Worm (Caenorhabditis elegans): ENCODE measurements around the gene irld-48.

Gene irld-48

DNA sequence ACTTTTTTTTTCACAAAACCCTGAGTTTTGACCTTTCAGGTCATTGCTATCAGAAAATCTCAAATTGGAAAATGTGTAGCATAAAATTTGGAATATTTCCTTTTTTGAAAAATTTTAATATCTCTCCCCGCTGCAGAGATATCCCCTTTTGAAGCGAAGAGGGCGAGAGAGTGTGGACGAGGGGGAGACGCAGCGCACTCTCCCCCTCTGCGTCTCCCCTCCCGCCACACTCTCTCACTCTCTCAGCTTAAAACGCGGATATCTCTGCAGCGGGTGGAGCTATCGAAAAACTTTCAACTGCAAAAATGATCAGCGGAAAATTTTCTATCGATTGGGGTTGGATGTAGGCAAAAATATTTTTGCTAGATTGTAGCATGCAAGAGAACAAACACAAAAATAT is 33.1 kb upstream of the irld-48 start:
- TF ChIP-seq unc-130 (tag; optimal IDR thresholded peaks at IDR 0.05) (no peak), Y116A8C.19 (tag; optimal IDR thresholded peaks at IDR 0.05; ENCODE audit: borderline replicate concordance) (no peak), tlp-1 (tag; optimal IDR thresholded peaks at IDR 0.05) (no peak), nhr-77 (tag; optimal IDR thresholded peaks at IDR 0.05) (no peak), unc-30 (tag; optimal IDR thresholded peaks at IDR 0.05) (no peak), ceh-63 (GFP tag; optimal IDR thresholded peaks at IDR 0.05) (no peak), fkh-8 (tag; optimal IDR thresholded peaks at IDR 0.05) (no peak), zip-4 (GFP tag; optimal IDR thresholded peaks at IDR 0.05) (no peak), lin-13 (GFP tag; optimal IDR thresholded peaks at IDR 0.05) (no peak), zag-1 (tag; optimal IDR thresholded peaks at IDR 0.05) (no peak), pax-3 (tag; optimal IDR thresholded peaks at IDR 0.05) (no peak), fkh-10 (GFP tag; optimal IDR thresholded peaks at IDR 0.05) (no peak), F16B12.6 (tag; optimal IDR thresholded peaks at IDR 0.05) (no peak), nhr-76 (tag; optimal IDR thresholded peaks at IDR 0.05) (no peak), nhr-85 (tag) (no peak), efl-1 (optimal IDR thresholded peaks at IDR 0.05) (no peak), efl-1 (GFP tag; optimal IDR thresholded peaks at IDR 0.05 in 1 of 2) (no peak), nhr-47 (tag; optimal IDR thresholded peaks at IDR 0.05) (no peak), efl-3 (GFP tag; optimal IDR thresholded peaks at IDR 0.05) (no peak), ama-1 (optimal IDR thresholded peaks at IDR 0.05) (no peak), nhr-11 (tag; optimal IDR thresholded peaks at IDR 0.05) (no peak)

DNA sequence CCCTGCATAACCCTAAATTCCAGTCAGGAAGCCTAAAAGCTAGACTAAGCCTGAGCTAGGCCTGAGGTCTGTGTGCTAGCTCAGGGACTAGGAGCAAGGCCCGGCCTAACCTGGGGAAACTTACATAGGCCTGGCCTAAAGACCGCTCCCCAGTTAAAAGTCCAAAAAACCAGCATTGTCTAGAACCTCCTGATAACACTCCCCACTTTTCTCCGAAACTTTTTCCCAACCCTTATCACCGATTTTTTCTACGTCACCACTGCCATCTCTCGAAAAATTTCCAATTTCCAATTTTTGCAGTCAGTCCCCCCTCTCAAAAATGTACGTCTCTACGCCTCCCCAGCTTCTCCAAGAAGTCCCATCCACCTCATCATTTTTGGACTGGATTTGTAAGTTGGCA is 32.2 kb upstream of the irld-48 start, which contains the start of gene ZK355.2:
TSS of gene ZK355.2 (plus strand) at position 301 of the 400 bp plus-strand sequence.
- peak; percentile 50 for TF ChIP-seq pqm-1 (tag; optimal IDR thresholded peaks at IDR 0.05)
- TF ChIP-seq F16B12.6 (tag; optimal IDR thresholded peaks at IDR 0.05), result no peak
- TF ChIP-seq nhr-12 (tag; optimal IDR thresholded peaks at IDR 0.05), result no peak
- TF ChIP-seq hlh-17 (GFP tag; optimal IDR thresholded peaks at IDR 0.05; ENCODE audit: borderline replicate concordance), result no peak

DNA sequence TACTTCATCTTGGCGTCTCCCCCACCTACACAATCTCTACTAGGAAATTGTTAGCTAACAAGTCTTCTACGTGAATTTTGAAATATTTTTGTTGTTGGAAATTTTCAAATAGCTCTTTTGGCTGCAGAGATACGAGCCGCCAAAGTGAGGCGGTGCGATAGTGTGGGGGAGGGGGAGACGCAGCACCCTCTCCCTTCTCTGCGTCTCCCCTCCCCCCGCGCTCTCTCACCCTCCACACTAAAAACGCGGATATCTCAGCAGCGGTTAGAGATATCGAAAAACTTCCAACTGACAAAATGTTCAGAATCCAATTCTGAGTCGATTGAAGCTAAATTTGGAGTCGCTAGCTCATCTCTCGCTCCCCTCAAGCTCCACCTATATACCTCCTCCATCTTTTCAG is 30.8 kb upstream of the irld-48 start:
- TF ChIP-seq unc-86 (tag; optimal IDR thresholded peaks at IDR 0.05) (no peak), efl-1 (optimal IDR thresholded peaks at IDR 0.05) (no peak), efl-1 (GFP tag; optimal IDR thresholded peaks at IDR 0.05 in 1 of 2) (peak in 1 of 2 experiments; percentile 18)

DNA sequence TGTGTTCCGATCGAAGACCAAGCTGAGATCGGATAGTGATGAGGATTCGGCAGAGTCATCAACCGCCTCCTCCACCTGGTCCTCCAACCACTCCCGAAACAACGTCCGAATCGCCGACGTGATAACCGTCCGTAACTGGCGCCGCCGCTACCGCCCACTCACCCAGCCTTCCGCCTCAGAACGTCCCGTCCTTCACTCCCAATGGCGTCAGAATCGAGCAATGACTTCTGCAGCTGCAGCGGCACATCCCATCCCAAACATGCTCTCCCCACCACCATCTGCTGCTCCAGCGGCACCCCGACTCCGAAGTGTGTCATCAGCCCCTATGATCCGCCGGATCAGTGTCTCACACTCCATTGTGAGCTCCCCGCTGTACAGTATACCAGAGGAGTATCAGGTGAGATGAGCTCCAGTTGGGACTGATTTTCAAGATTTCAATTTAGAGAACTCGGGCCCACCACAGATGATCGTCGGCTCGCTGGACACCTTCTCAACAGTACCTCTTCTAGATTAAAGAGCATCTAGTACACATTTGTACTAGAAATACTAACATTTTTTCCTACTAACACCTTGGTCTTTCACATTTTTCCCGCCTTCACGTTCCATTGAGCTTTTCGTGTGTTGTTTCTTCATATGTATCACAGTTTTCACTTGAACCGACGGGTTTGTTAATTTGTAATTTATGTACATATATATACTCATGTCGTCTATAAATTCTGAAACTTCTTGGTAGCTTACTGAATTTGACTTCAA is 29.9 kb upstream of the irld-48 start:
- no peak for TF ChIP-seq C16A3.4 (tag; optimal IDR thresholded peaks at IDR 0.05)
- no peak for TF ChIP-seq efl-1 (optimal IDR thresholded peaks at IDR 0.05)
- peak in 1 of 2 experiments; percentile 51 for TF ChIP-seq efl-1 (GFP tag; optimal IDR thresholded peaks at IDR 0.05 in 1 of 2)

DNA sequence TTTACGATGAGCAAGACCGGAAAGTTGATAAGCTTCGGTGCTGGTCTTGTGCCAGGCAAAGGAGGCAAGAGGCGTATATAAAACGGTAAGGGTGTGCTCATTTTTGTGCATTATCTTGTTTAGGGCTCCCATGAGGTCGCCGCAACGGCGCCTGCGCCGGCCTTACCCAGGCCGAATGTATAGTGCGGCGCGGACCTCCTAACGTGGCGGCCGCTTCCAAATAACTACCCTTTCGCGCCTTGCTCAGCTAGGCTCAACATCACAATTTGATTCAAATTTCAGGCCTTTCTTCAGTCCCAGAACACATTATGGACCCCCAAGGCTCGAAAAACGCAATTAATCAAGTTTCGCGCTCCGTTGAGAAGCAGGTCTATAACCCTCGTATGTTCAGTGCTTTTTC is 28.3 kb upstream of the irld-48 start, which contains the start of the genes ZK355.3 and ZK355.8:
TSS of gene ZK355.3 (minus strand) at position 101 of the 400 bp plus-strand sequence.
TSS of gene ZK355.8 (plus strand) at position 272 of the 400 bp plus-strand sequence.
- TF ChIP-seq lin-13 (GFP tag; optimal IDR thresholded peaks at IDR 0.05), result no peak
- TF ChIP-seq ceh-90 (tag; optimal IDR thresholded peaks at IDR 0.05), result no peak
- TF ChIP-seq lin-15B (tag; optimal IDR thresholded peaks at IDR 0.05), result no peak
- no peak for TF ChIP-seq nhr-12 (tag; optimal IDR thresholded peaks at IDR 0.05)
- TF ChIP-seq unc-86 (tag; optimal IDR thresholded peaks at IDR 0.05), result no peak
- no peak for TF ChIP-seq ceh-8 (GFP tag; optimal IDR thresholded peaks at IDR 0.05)
- no peak for TF ChIP-seq zag-1 (tag; optimal IDR thresholded peaks at IDR 0.05)
- no peak for TF ChIP-seq sox-4 (tag; optimal IDR thresholded peaks at IDR 0.05)
- TF ChIP-seq pag-3 (tag; optimal IDR thresholded peaks at IDR 0.05; ENCODE audit: borderline replicate concordance, insufficient read depth), result no peak
- no peak for TF ChIP-seq C16A3.4 (tag; optimal IDR thresholded peaks at IDR 0.05)
- no peak for TF ChIP-seq nhr-71 (tag; optimal IDR thresholded peaks at IDR 0.05)
- TF ChIP-seq zip-4 (GFP tag; optimal IDR thresholded peaks at IDR 0.05), result no peak
- no peak for TF ChIP-seq swsn-7 (tag; optimal IDR thresholded peaks at IDR 0.05)
- TF ChIP-seq nhr-77 (tag; optimal IDR thresholded peaks at IDR 0.05), result no peak
- no peak for TF ChIP-seq irx-1 (tag; optimal IDR thresholded peaks at IDR 0.05)
- no peak for TF ChIP-seq dpl-1 (GFP tag; optimal IDR thresholded peaks at IDR 0.05)
